Worm (Caenorhabditis elegans) whole organism, young adult: ENCODE measurements around the gene cutl-24.

Source experiments
- C06A6.2 ChIP-seq: fragments of 200-800 bp; sonication (Bioruptor generic); conservative IDR thresholded peaks from 2 replicates; pipeline ENCODE4 v1.3.6; 2022; ENCODE audit warnings: missing genetic modification characterization, missing compliant biosample characterization
- F23B12.7 ChIP-seq: sonication (generic microtip); optimal IDR thresholded peaks from 2 replicates; lab custom pipeline; 2017; ENCODE audit warnings: missing genetic modification characterization, mild to moderate bottlenecking, missing compliant biosample characterization, antibody characterized with exemption, moderate library complexity; ENCODE audit not compliant: insufficient read depth
- F37B4.10 ChIP-seq: fragments of 200-800 bp; sonication (Bioruptor generic); IDR thresholded peaks from 2 replicates; pipeline ENCODE4 v1.3.6; 2022; ENCODE audit warnings: missing genetic modification characterization, missing compliant biosample characterization
- F39B2.1 ChIP-seq: fragments of 200-800 bp; sonication (Bioruptor generic); IDR thresholded peaks from 2 replicates; pipeline ENCODE4 v1.3.6; 2022; ENCODE audit warnings: missing genetic modification reagents, missing genetic modification characterization, missing compliant biosample characterization
- F55B11.4 ChIP-seq: sonication (generic microtip); optimal IDR thresholded peaks from 2 replicates; lab custom pipeline; 2016; ENCODE audit warnings: missing compliant biosample characterization, missing genetic modification characterization, borderline replicate concordance; ENCODE audit not compliant: insufficient read depth
- F57A8.1 ChIP-seq: fragments of 200-800 bp; sonication (Bioruptor generic); optimal IDR thresholded peaks from 2 replicates; lab custom pipeline; 2018; ENCODE audit warnings: mild to moderate bottlenecking, missing genetic modification characterization, moderate library complexity, missing compliant biosample characterization
- K12H6.12 ChIP-seq: fragments of 200-800 bp; sonication (Bioruptor generic); optimal IDR thresholded peaks from 2 replicates; lab custom pipeline; 2018; ENCODE audit warnings: mild to moderate bottlenecking, missing genetic modification characterization, missing compliant biosample characterization
- Y53F4B.3 ChIP-seq: fragments of 200-800 bp; sonication (Bioruptor generic); IDR thresholded peaks from 2 replicates; pipeline ENCODE4 v1.3.6; 2022; ENCODE audit warnings: missing genetic modification reagents, missing genetic modification characterization, missing compliant biosample characterization
- Y56A3A.18 ChIP-seq: fragments of 200-800 bp; sonication (Bioruptor generic); IDR thresholded peaks from 2 replicates; pipeline ENCODE4 v1.3.6; 2022; ENCODE audit warnings: missing genetic modification reagents, missing genetic modification characterization, missing compliant biosample characterization
- Y67H2A.10 ChIP-seq: fragments of 200-800 bp; sonication (Bioruptor generic); conservative IDR thresholded peaks from 2 replicates; pipeline ENCODE4 v1.3.6; 2022; ENCODE audit warnings: missing genetic modification reagents, missing genetic modification characterization, missing compliant biosample characterization
- Y95B8A.8 ChIP-seq: fragments of 200-800 bp; sonication (Bioruptor generic); IDR thresholded peaks from 2 replicates; pipeline ENCODE4 v1.3.6; 2022; ENCODE audit warnings: missing genetic modification reagents, missing genetic modification characterization, missing compliant biosample characterization
- ama-1 ChIP-seq, 3 experiments: fragments of 150-350 bp in 1 of 3; sonication (generic microtip) in 2 of 3; optimal IDR thresholded peaks; 2 replicates each; lab custom pipeline; 2014 to 2018; ENCODE audit warnings: missing biosample characterization in 2 of 3, missing genetic modification characterization in 2 of 3, missing genetic modification reagents in 2 of 3
- ccch-3 ChIP-seq: fragments of 200-800 bp; sonication (Bioruptor generic); optimal IDR thresholded peaks from 2 replicates; lab custom pipeline; 2018; ENCODE audit warnings: mild to moderate bottlenecking, missing genetic modification characterization, missing compliant biosample characterization
- cebp-1 ChIP-seq, 2 experiments: fragments of 200-800 bp in 1 of 2; sonication (Bioruptor generic) in 1 of 2; sonication (generic microtip) in 1 of 2; IDR thresholded peaks in 1 of 2; optimal IDR thresholded peaks in 1 of 2; 2 replicates each; pipeline versions ENCODE4 v1.3.6 to Lab custom; 2017 to 2022; ENCODE audit warnings: missing compliant biosample characterization in 2 of 2, missing genetic modification characterization in 2 of 2, mild to moderate bottlenecking in 1 of 2, missing genetic modification reagents in 1 of 2, moderate library complexity in 1 of 2
- cebp-2 ChIP-seq: fragments of 200-800 bp; sonication (Bioruptor generic); IDR thresholded peaks from 2 replicates; pipeline ENCODE4 v1.3.6; 2022; ENCODE audit warnings: missing genetic modification characterization, missing compliant biosample characterization
- ceh-40 ChIP-seq: fragments of 200-800 bp; sonication (Bioruptor generic); IDR thresholded peaks from 2 replicates; pipeline ENCODE4 v1.3.6; 2022; ENCODE audit warnings: missing genetic modification characterization, missing compliant biosample characterization
- egl-18 ChIP-seq: fragments of 200-800 bp; sonication (Bioruptor generic); IDR thresholded peaks from 2 replicates; pipeline ENCODE4 v1.3.6; 2022; ENCODE audit warnings: missing genetic modification reagents, missing genetic modification characterization, missing compliant biosample characterization
- egl-44 ChIP-seq: fragments of 200-800 bp; sonication (Bioruptor generic); IDR thresholded peaks from 2 replicates; pipeline ENCODE4 v1.3.6; 2022; ENCODE audit warnings: missing genetic modification reagents, missing genetic modification characterization, missing compliant biosample characterization
- hlh-12 ChIP-seq: sonication (generic microtip); optimal IDR thresholded peaks from 2 replicates; lab custom pipeline; 2016; ENCODE audit warnings: missing genetic modification characterization, missing compliant biosample characterization
- hmg-1.2 ChIP-seq: fragments of 200-800 bp; sonication (Bioruptor generic); IDR thresholded peaks from 2 replicates; pipeline ENCODE4 v1.3.6; 2022; ENCODE audit warnings: missing genetic modification reagents, missing genetic modification characterization, missing compliant biosample characterization
- lin-54 ChIP-seq: fragments of 200-800 bp; sonication (Bioruptor generic); optimal IDR thresholded peaks from 2 replicates; lab custom pipeline; 2018; ENCODE audit warnings: mild to moderate bottlenecking, missing genetic modification characterization, missing compliant biosample characterization
- lsl-1 ChIP-seq: fragments of 200-800 bp; sonication (Bioruptor generic); optimal IDR thresholded peaks from 2 replicates; lab custom pipeline; 2018; ENCODE audit warnings: mild to moderate bottlenecking, missing genetic modification characterization, moderate library complexity, missing compliant biosample characterization
- lsy-27 ChIP-seq: sonication (generic microtip); optimal IDR thresholded peaks from 2 replicates; lab custom pipeline; 2017; ENCODE audit warnings: missing genetic modification characterization, mild to moderate bottlenecking, missing compliant biosample characterization, antibody characterized with exemption, missing genotype, borderline replicate concordance; ENCODE audit not compliant: insufficient read depth
- madf-3 ChIP-seq: fragments of 200-800 bp; sonication (Bioruptor generic); IDR thresholded peaks from 2 replicates; pipeline ENCODE4 v1.3.6; 2022; ENCODE audit warnings: missing genetic modification reagents, missing genetic modification characterization, missing compliant biosample characterization
- madf-8 ChIP-seq: fragments of 200-800 bp; sonication (Bioruptor generic); conservative IDR thresholded peaks from 2 replicates; pipeline ENCODE4 v1.3.6; 2022; ENCODE audit warnings: missing genetic modification reagents, missing genetic modification characterization, missing compliant biosample characterization
- mcd-1 ChIP-seq: fragments of 200-800 bp; sonication (Bioruptor generic); IDR thresholded peaks from 2 replicates; pipeline ENCODE4 v1.3.6; 2022; ENCODE audit warnings: missing genetic modification reagents, missing genetic modification characterization, missing compliant biosample characterization
- nhr-80 ChIP-seq: sonication (generic microtip); optimal IDR thresholded peaks from 2 replicates; lab custom pipeline; 2016; ENCODE audit warnings: missing genetic modification characterization, missing compliant biosample characterization
- nhr-90 ChIP-seq: sonication (generic microtip); optimal IDR thresholded peaks from 2 replicates; lab custom pipeline; 2016; ENCODE audit warnings: missing genotype, mild to moderate bottlenecking, missing genetic modification characterization, missing compliant biosample characterization
- pha-4 ChIP-seq: fragments of 150-350 bp; sonication (generic microtip); optimal IDR thresholded peaks from 2 replicates; lab custom pipeline; 2014; ENCODE audit warnings: missing biosample characterization, missing genetic modification reagents, missing genetic modification characterization
- sdz-38 ChIP-seq: sonication (generic microtip); optimal IDR thresholded peaks from 2 replicates; lab custom pipeline; 2016; ENCODE audit warnings: missing genotype, missing genetic modification characterization, missing compliant biosample characterization
- snpc-3.4 ChIP-seq: sonication (generic microtip); optimal IDR thresholded peaks from 2 replicates; lab custom pipeline; 2017; ENCODE audit warnings: missing genetic modification characterization, mild to moderate bottlenecking, missing compliant biosample characterization, antibody characterized with exemption, moderate library complexity, missing genotype, missing genetic modification reagents
- somi-1 ChIP-seq: fragments of 200-800 bp; sonication (Bioruptor generic); optimal IDR thresholded peaks from 2 replicates; lab custom pipeline; 2018; ENCODE audit warnings: mild to moderate bottlenecking, missing genetic modification characterization, missing compliant biosample characterization
- sptf-2 ChIP-seq: fragments of 200-800 bp; sonication (Bioruptor generic); optimal IDR thresholded peaks from 2 replicates; lab custom pipeline; 2018; ENCODE audit warnings: mild to moderate bottlenecking, missing genetic modification characterization, missing compliant biosample characterization
- tlf-1 ChIP-seq: fragments of 200-800 bp; sonication (Bioruptor generic); optimal IDR thresholded peaks from 2 replicates; lab custom pipeline; 2018; ENCODE audit warnings: mild to moderate bottlenecking, missing genetic modification characterization, missing compliant biosample characterization
- unc-130 ChIP-seq: sonication (generic microtip); optimal IDR thresholded peaks from 2 replicates; lab custom pipeline; 2016; ENCODE audit warnings: missing genetic modification reagents, missing genetic modification characterization, missing compliant biosample characterization
- xnd-1 ChIP-seq: sonication (generic microtip); optimal IDR thresholded peaks from 2 replicates; lab custom pipeline; 2016; ENCODE audit warnings: missing genotype, missing genetic modification reagents, missing genetic modification characterization, missing compliant biosample characterization
- ztf-3 ChIP-seq: fragments of 200-800 bp; sonication (Bioruptor generic); optimal IDR thresholded peaks from 2 replicates; lab custom pipeline; 2018; ENCODE audit warnings: mild to moderate bottlenecking, missing genetic modification characterization, missing compliant biosample characterization
- ztf-6 ChIP-seq: fragments of 200-800 bp; sonication (Bioruptor generic); IDR thresholded peaks from 2 replicates; pipeline ENCODE4 v1.3.6; 2022; ENCODE audit warnings: missing genetic modification reagents, missing genetic modification characterization, missing compliant biosample characterization

cutl-24 gene

DNA sequence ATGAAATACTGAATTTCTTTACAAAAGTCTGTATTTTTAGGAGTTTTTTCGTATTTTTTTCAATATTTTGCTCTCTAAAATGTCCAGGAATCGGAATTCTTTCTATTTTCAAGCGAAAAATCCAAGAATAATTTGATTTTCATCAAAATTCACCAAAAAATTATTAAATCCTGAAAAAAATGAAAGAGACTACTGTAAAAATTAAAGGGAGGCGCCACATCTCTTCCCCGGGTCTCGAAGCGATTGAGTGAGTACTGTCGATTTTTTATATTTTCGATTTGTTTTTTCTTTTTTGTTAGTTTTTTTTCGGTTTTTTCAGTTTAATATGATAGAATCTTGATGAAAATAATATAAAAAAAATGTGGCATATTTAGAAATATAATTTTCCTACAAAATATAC lies 18.6 kb downstream of the cutl-24 start (continued):
- TF ChIP-seq lsl-1 (GFP tag; lab: Kevin White, UChicago) (peak; percentile 81), cebp-2 (GFP tag; lab: Robert Waterston, UW) (no peak), mcd-1 (no peak), sdz-38 (no peak), tlf-1 (GFP tag; lab: Kevin White, UChicago) (no peak), somi-1 (GFP tag; lab: Kevin White, UChicago) (no peak), nhr-90 (no peak)

DNA sequence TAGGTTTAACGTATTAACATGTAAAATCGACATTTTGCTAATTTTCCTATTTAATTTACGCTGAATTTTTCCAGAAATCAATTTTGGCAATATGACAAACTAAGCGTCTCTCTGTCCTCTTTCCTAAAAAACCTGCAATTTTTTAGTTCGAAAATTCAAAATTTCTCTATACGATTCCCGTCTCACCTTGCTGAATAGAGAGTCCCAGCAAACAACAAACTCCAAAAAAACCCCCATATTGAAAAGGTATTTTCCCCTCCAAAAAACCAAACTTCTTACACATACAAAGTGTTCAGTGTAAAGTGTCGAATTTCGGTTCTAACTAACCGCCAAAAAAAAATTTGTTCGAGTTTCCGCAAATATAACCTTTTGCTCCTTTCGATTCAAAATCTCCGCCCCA lies 19.3 kb downstream of the cutl-24 start, which contains the start of gene pnc-1:
TSS of gene pnc-1 (plus strand) at position 301 of the 400 bp plus-strand sequence.
- TF ChIP-seq lin-54 (GFP tag; lab: Kevin White, UChicago) (no peak), hlh-12 (no peak), ztf-3 (GFP tag; lab: Kevin White, UChicago) (no peak), Y56A3A.18 (GFP tag; lab: Robert Waterston, UW) (0 out of 2 replicates have a peak, but pooled peaks have one; percentile 24)

- TF ChIP-seq hmg-1.2 (GFP tag; lab: Robert Waterston, UW) = peak; percentile 26; the same call in 1 of the 2 replicates
- no peak for TF ChIP-seq egl-18
- no peak for TF ChIP-seq mcd-1
- TF ChIP-seq, all 124 proteins: peak for 1
Measured at ce11 chrIV:186110-186509, 21.2 kb downstream of the cutl-24 start.

ce11 chrIV:187336-187735 lies 22.5 kb downstream of the cutl-24 start:
- 0 out of 2 replicates have a peak, but pooled peaks have one; percentile 55 for TF ChIP-seq cebp-1 (GFP tag; IDR thresholded peaks at IDR 0.05; lab: Robert Waterston, UW)
- peak; percentile 37 for TF ChIP-seq cebp-1 (tag; optimal IDR thresholded peaks at IDR 0.05; lab: Kevin White, UChicago)
- TF ChIP-seq ccch-3 (GFP tag; lab: Kevin White, UChicago) = no peak
- TF ChIP-seq Y67H2A.10 (GFP tag; lab: Robert Waterston, UW) = no peak
- TF ChIP-seq nhr-80 (tag; lab: Kevin White, UChicago) = peak; percentile 76
- 0 out of 2 replicates have a peak, but pooled peaks have one; percentile 9 for TF ChIP-seq ceh-40 (GFP tag; lab: Robert Waterston, UW)

DNA sequence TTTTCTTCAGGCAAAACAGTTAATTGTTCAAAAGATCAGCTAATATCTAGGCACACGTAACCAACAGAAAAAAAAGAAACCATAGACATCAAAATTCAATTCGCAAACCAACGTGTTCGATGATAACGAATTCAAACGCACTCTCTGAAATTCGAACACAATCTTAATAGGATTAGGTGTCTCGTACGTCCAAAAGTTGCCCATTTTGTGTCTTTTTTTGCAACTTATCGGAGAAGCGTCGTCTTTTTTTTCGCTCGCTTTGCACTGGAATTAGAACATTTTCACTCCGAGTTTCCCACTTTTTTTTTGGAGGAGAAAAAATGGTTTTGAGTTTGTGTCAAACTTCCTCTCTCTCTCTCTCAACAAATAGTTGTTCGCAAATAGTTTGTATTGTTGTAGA lies 24.2 kb downstream of the cutl-24 start:
- TF ChIP-seq F23B12.7 (no peak), nhr-80 (tag; lab: Kevin White, UChicago) (peak; percentile 73)
- TF ChIP-seq, all 124 proteins: peak for 1

DNA sequence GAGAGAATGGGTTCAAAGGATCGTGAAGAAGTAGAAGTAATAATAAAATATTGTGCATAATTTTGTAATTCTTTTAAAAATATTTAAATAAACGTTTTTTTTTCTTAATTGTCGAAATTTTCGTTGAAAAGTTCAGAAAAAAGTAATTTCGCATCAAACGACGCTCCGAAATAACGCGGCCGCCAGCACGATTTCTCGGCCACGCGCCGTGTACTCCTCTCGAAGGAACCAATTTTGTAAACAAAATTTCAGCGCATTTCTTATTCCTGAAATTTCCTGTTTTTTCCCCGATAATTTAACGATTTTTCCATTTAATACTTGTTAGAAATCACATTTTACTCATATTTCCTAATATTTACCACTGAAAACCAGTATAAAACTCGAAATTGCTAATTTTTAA lies 27.2 kb downstream of the cutl-24 start, which contains the start of gene Y38C1AA.12:
TSS of gene Y38C1AA.12 (plus strand) at position 211 of the 400 bp plus-strand sequence.
- TF ChIP-seq ztf-6 (GFP tag; lab: Robert Waterston, UW) (no peak), F55B11.4 (no peak), egl-44 (no peak), hmg-1.2 (GFP tag; lab: Robert Waterston, UW) (no peak), madf-3 (GFP tag; lab: Robert Waterston, UW) (peak; percentile 87), snpc-3.4 (tag; lab: Kevin White, UChicago) (peak; percentile 8), K12H6.12 (tag; lab: Kevin White, UChicago) (peak; percentile 79), F37B4.10 (GFP tag; lab: Robert Waterston, UW) (no peak), F23B12.7 (peak; percentile 41), ama-1 (optimal IDR thresholded peaks at IDR 0.05; lab: Kevin White, UChicago) (no peak), ama-1 (GFP tag; optimal IDR thresholded peaks at IDR 0.05; lab: Kevin White, UChicago) (no peak), ceh-40 (GFP tag; lab: Robert Waterston, UW) (no peak), F57A8.1 (GFP tag; lab: Kevin White, UChicago) (no peak), Y53F4B.3 (GFP tag; lab: Robert Waterston, UW) (no peak), pha-4 (no peak), C06A6.2 (GFP tag; lab: Robert Waterston, UW) (no peak), madf-8 (GFP tag; lab: Robert Waterston, UW) (no peak), unc-130 (GFP tag; lab: Kevin White, UChicago) (peak; percentile 89), F39B2.1 (GFP tag; lab: Robert Waterston, UW) (no peak), sptf-2 (GFP tag; lab: Kevin White, UChicago) (no peak), Y95B8A.8 (GFP tag; lab: Robert Waterston, UW) (no peak), lsy-27 (tag; lab: Kevin White, UChicago) (no peak), xnd-1 (tag; lab: Kevin White, UChicago) (no peak), sdz-38 (no peak)
